Fruit fly (Drosophila melanogaster) whole organism, embryonic: ENCODE measurements around the gene REG.

ENCODE experiments used
- Adf1 ChIP-seq: fragments of 200-800 bp; sonication (Bioruptor generic); IDR thresholded peaks from 2 replicates; pipeline ENCODE4 v1.3.6; 2022; ENCODE audit warnings: missing biosample characterization, missing genetic modification characterization
- CG1024 ChIP-seq: fragments of 200-800 bp; sonication (Bioruptor generic); IDR thresholded peaks from 2 replicates; pipeline ENCODE4 v1.3.6; 2022; ENCODE audit warnings: missing biosample characterization, missing genetic modification characterization
- CG10267 ChIP-seq: fragments of 200-800 bp; sonication (Bioruptor generic); optimal IDR thresholded peaks from 2 replicates; lab custom pipeline; 2018; ENCODE audit warnings: missing biosample characterization, mild to moderate bottlenecking, missing genetic modification characterization, moderate library complexity
- CG10979 ChIP-seq: fragments of 200-800 bp; sonication (Bioruptor generic); optimal IDR thresholded peaks from 2 replicates; lab custom pipeline; 2018; ENCODE audit warnings: missing biosample characterization, mild to moderate bottlenecking, missing genetic modification characterization, moderate library complexity
- CG12299 ChIP-seq: fragments of 200-800 bp; sonication (Bioruptor generic); optimal IDR thresholded peaks from 2 replicates; lab custom pipeline; 2018; ENCODE audit warnings: missing biosample characterization, mild to moderate bottlenecking, missing genetic modification characterization
- CG12391 ChIP-seq: fragments of 200-800 bp; sonication (Bioruptor generic); optimal IDR thresholded peaks from 3 replicates; lab custom pipeline; 2018; ENCODE audit warnings: missing biosample characterization, mild to moderate bottlenecking, missing genetic modification characterization, moderate library complexity
- CG12769 ChIP-seq: fragments of 200-800 bp; sonication (Bioruptor generic); optimal IDR thresholded peaks from 2 replicates; lab custom pipeline; 2019; ENCODE audit warnings: missing biosample characterization, mild to moderate bottlenecking, missing genetic modification characterization, moderate library complexity
- CG13775 ChIP-seq: fragments of 200-800 bp; sonication (Bioruptor generic); optimal IDR thresholded peaks from 3 replicates; lab custom pipeline; 2017; ENCODE audit warnings: missing biosample characterization, mild to moderate bottlenecking, missing genetic modification characterization
- CG14441 ChIP-seq: fragments of 200-800 bp; sonication (Bioruptor generic); IDR thresholded peaks from 2 replicates; pipeline ENCODE4 v1.3.6; 2022; ENCODE audit warnings: missing biosample characterization, missing genetic modification characterization
- CG15601 ChIP-seq: fragments of 200-800 bp; sonication (Bioruptor generic); optimal IDR thresholded peaks from 3 replicates; lab custom pipeline; 2019; ENCODE audit warnings: missing biosample characterization, mild to moderate bottlenecking, missing genetic modification characterization, moderate library complexity
- CG17568 ChIP-seq: fragments of 200-800 bp; sonication (Bioruptor generic); optimal IDR thresholded peaks from 2 replicates; lab custom pipeline; 2018; ENCODE audit warnings: missing biosample characterization, mild to moderate bottlenecking, missing genetic modification characterization, moderate library complexity
- CG2129 ChIP-seq: fragments of 200-800 bp; sonication (Bioruptor generic); IDR thresholded peaks from 2 replicates; pipeline ENCODE4 v1.3.6; 2022; ENCODE audit warnings: missing biosample characterization, missing genetic modification characterization; ENCODE audit not compliant: partially characterized antibody
- CG4730 ChIP-seq: fragments of 200-800 bp; sonication (Bioruptor generic); IDR thresholded peaks from 2 replicates; pipeline ENCODE4 v1.3.6; 2022; ENCODE audit warnings: missing biosample characterization, missing genetic modification characterization
- CG4820 ChIP-seq: fragments of 200-800 bp; sonication (Bioruptor generic); optimal IDR thresholded peaks from 3 replicates; lab custom pipeline; 2016; ENCODE audit warnings: missing biosample characterization, missing genetic modification characterization
- CG4854 ChIP-seq: fragments of 200-800 bp; sonication (Bioruptor generic); optimal IDR thresholded peaks from 2 replicates; lab custom pipeline; 2016; ENCODE audit warnings: missing biosample characterization, missing genetic modification characterization, inconsistent platforms
- CG5245 ChIP-seq: fragments of 200-800 bp; sonication (Bioruptor generic); optimal IDR thresholded peaks from 3 replicates; lab custom pipeline; 2016; ENCODE audit warnings: missing biosample characterization, missing genetic modification characterization
- CG5953 ChIP-seq: fragments of 200-800 bp; sonication (Bioruptor generic); IDR thresholded peaks from 2 replicates; pipeline ENCODE4 v1.3.6; 2022; ENCODE audit warnings: missing biosample characterization, missing genetic modification characterization
- CG6689 ChIP-seq: fragments of 200-800 bp; sonication (Bioruptor generic); IDR thresholded peaks from 2 replicates; pipeline ENCODE4 v1.3.6; 2022; ENCODE audit warnings: missing biosample characterization, missing genetic modification characterization
- CG6854 ChIP-seq: fragments of 200-800 bp; sonication (Bioruptor generic); optimal IDR thresholded peaks from 3 replicates; lab custom pipeline; 2017; ENCODE audit warnings: missing biosample characterization, mild to moderate bottlenecking, missing genetic modification characterization
- CG7357 ChIP-seq: fragments of 200-800 bp; sonication (Bioruptor generic); IDR thresholded peaks from 3 replicates; pipeline ENCODE4 v1.3.6; 2022; ENCODE audit warnings: missing biosample characterization, missing genetic modification characterization
- CG8290 ChIP-seq, 3 experiments: fragments of 200-800 bp; sonication (Bioruptor generic); optimal IDR thresholded peaks; 2 replicates each; lab custom pipeline; 2016 to 2019; ENCODE audit warnings: missing biosample characterization in 3 of 3, missing genetic modification characterization in 3 of 3, mild to moderate bottlenecking in 2 of 3, moderate library complexity in 1 of 3
- CG8388 ChIP-seq: fragments of 200-800 bp; sonication (Bioruptor generic); optimal IDR thresholded peaks from 2 replicates; lab custom pipeline; 2019; ENCODE audit warnings: missing biosample characterization, mild to moderate bottlenecking, missing genetic modification characterization, moderate library complexity
- CrebB ChIP-seq: fragments of 200-800 bp; sonication (Bioruptor generic); optimal IDR thresholded peaks from 3 replicates; lab custom pipeline; 2018; ENCODE audit warnings: missing biosample characterization, mild to moderate bottlenecking, missing genetic modification characterization
- Doc2 ChIP-seq: fragments of 200-800 bp; sonication (Bioruptor generic); IDR thresholded peaks from 2 replicates; pipeline ENCODE4 v1.3.6; 2022; ENCODE audit warnings: missing biosample characterization, missing genetic modification characterization
- Dp ChIP-seq: fragments of 200-800 bp; sonication (Bioruptor generic); optimal IDR thresholded peaks from 2 replicates; lab custom pipeline; 2018; ENCODE audit warnings: missing biosample characterization, mild to moderate bottlenecking, missing genetic modification characterization, moderate library complexity
- ERR ChIP-seq: fragments of 200-800 bp; sonication (Bioruptor generic); optimal IDR thresholded peaks from 2 replicates; lab custom pipeline; 2016; ENCODE audit warnings: missing biosample characterization, missing genetic modification characterization
- HHEX ChIP-seq: fragments of 200-800 bp; sonication (Bioruptor generic); optimal IDR thresholded peaks from 3 replicates; lab custom pipeline; 2017; ENCODE audit warnings: missing biosample characterization, mild to moderate bottlenecking, missing genetic modification characterization, missing genetic modification reagents
- Jarid2 ChIP-seq: fragments of 200-800 bp; sonication (Bioruptor generic); optimal IDR thresholded peaks from 3 replicates; lab custom pipeline; 2017; ENCODE audit warnings: mild to moderate bottlenecking, missing biosample characterization, missing genetic modification reagents, missing genetic modification characterization
- Max ChIP-seq: fragments of 200-800 bp; sonication (Bioruptor generic); optimal IDR thresholded peaks from 2 replicates; lab custom pipeline; 2016; ENCODE audit warnings: missing biosample characterization, mild to moderate bottlenecking, missing genetic modification characterization
- Mrtf ChIP-seq: fragments of 200-800 bp; sonication (Bioruptor generic); IDR thresholded peaks from 3 replicates; pipeline ENCODE4 v1.3.6; 2022; ENCODE audit warnings: missing biosample characterization, missing genetic modification characterization
- PHDP ChIP-seq: fragments of 200-800 bp; sonication (Bioruptor generic); optimal IDR thresholded peaks from 3 replicates; lab custom pipeline; 2018; ENCODE audit warnings: missing biosample characterization, mild to moderate bottlenecking, missing genetic modification characterization, moderate library complexity
- Sry-δ ChIP-seq: fragments of 200-800 bp; sonication (Bioruptor generic); optimal IDR thresholded peaks from 2 replicates; lab custom pipeline; 2016; ENCODE audit warnings: missing biosample characterization, missing genetic modification characterization
- amos ChIP-seq: fragments of 200-800 bp; sonication (Bioruptor generic); IDR thresholded peaks from 2 replicates; pipeline ENCODE4 v1.3.6; 2022; ENCODE audit warnings: missing biosample characterization, missing genetic modification characterization; ENCODE audit not compliant: partially characterized antibody
- ap ChIP-seq: fragments of 200-800 bp; sonication (Bioruptor generic); IDR thresholded peaks from 2 replicates; pipeline ENCODE4 v1.3.6; 2022; ENCODE audit warnings: missing biosample characterization, missing genetic modification characterization
- bab2 ChIP-seq: fragments of 200-800 bp; sonication (Bioruptor generic); optimal IDR thresholded peaks from 2 replicates; lab custom pipeline; 2016; ENCODE audit warnings: missing biosample characterization, missing genetic modification characterization
- bcd ChIP-seq: fragments of 200-800 bp; sonication (Bioruptor generic); optimal IDR thresholded peaks from 2 replicates; lab custom pipeline; 2017; ENCODE audit warnings: missing biosample characterization, mild to moderate bottlenecking, missing genetic modification characterization
- bsh ChIP-seq, 2 experiments: fragments of 200-800 bp; sonication (Bioruptor generic); optimal IDR thresholded peaks; 2 replicates each; lab custom pipeline; 2017 to 2018; ENCODE audit warnings: mild to moderate bottlenecking in 2 of 2, missing biosample characterization in 2 of 2, missing genetic modification characterization in 2 of 2, moderate library complexity in 1 of 2
- crp ChIP-seq, 2 experiments: fragments of 200-800 bp; sonication (Bioruptor generic); optimal IDR thresholded peaks; 2 replicates in 1 of 2; 3 replicates in 1 of 2; lab custom pipeline; 2017; ENCODE audit warnings: missing biosample characterization in 2 of 2, missing genetic modification characterization in 2 of 2, mild to moderate bottlenecking in 1 of 2, moderate library complexity in 1 of 2
- dpn ChIP-seq, 2 experiments: fragments of 200-800 bp; sonication (Bioruptor generic); optimal IDR thresholded peaks; 3 replicates each; lab custom pipeline; 2016; ENCODE audit warnings: missing biosample characterization in 2 of 2, missing genetic modification characterization in 2 of 2
- ind ChIP-seq: fragments of 200-800 bp; sonication (Bioruptor generic); optimal IDR thresholded peaks from 3 replicates; lab custom pipeline; 2016; ENCODE audit warnings: missing biosample characterization, missing genetic modification characterization
- mam ChIP-seq: fragments of 200-800 bp; sonication (Bioruptor generic); optimal IDR thresholded peaks from 3 replicates; lab custom pipeline; 2016; ENCODE audit warnings: missing biosample characterization, missing genetic modification characterization
- onecut ChIP-seq: fragments of 200-800 bp; sonication (Bioruptor generic); IDR thresholded peaks from 2 replicates; pipeline ENCODE4 v1.3.6; 2022; ENCODE audit warnings: missing biosample characterization, missing genetic modification characterization
- org-1 ChIP-seq: fragments of 200-800 bp; sonication (Bioruptor generic); optimal IDR thresholded peaks from 2 replicates; lab custom pipeline; 2017; ENCODE audit warnings: missing biosample characterization, missing genetic modification characterization
- otp ChIP-seq: fragments of 200-800 bp; sonication (Bioruptor generic); IDR thresholded peaks from 3 replicates; pipeline ENCODE4, ENCODE4 v1.3.6; 2022; ENCODE audit warnings: missing biosample characterization, missing genetic modification characterization
- seq ChIP-seq: fragments of 200-800 bp; sonication (Bioruptor generic); IDR thresholded peaks from 2 replicates; pipeline ENCODE4 v1.3.6; 2022; ENCODE audit warnings: missing biosample characterization, missing genetic modification characterization
- sima ChIP-seq: fragments of 200-800 bp; sonication (Bioruptor generic); optimal IDR thresholded peaks from 2 replicates; lab custom pipeline; 2016; ENCODE audit warnings: missing biosample characterization, missing genetic modification characterization
- slbo ChIP-seq: fragments of 200-800 bp; sonication (Bioruptor generic); IDR thresholded peaks from 2 replicates; pipeline ENCODE4 v1.3.6; 2022; ENCODE audit warnings: missing biosample characterization, missing genetic modification characterization
- tna ChIP-seq: fragments of 200-800 bp; sonication (Bioruptor generic); IDR thresholded peaks from 2 replicates; pipeline ENCODE4 v1.3.6; 2022; ENCODE audit warnings: missing biosample characterization, missing genetic modification characterization; ENCODE audit not compliant: partially characterized antibody
- zfh1 ChIP-seq: fragments of 200-800 bp; sonication (Bioruptor generic); IDR thresholded peaks from 3 replicates; pipeline ENCODE4 v1.3.6; 2022; ENCODE audit warnings: missing biosample characterization, missing genetic modification characterization

Gene REG

DNA sequence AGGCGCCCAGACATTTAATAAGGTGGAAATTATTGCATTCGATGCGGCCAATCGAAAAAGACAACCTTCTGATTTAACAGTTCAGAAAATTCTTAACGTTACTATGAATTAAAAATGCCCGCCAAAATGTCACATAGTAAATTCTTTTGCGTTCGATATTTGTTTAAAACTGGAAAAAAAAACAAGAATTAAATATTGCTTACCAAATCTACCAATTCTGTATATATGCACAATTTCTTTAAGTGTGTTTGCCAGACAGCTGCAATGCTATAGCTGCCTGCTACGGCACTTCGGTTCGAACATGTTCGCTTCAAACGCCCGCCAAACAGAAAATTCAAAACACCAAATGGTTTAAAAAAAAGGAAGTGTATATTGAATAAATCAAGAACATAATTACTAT is 1.9 kb downstream of the REG start (continued):
- TF ChIP-seq ap (GFP tag; lab: Robert Waterston, UW) (peak; percentile 37), CG14441 (GFP tag; lab: Robert Waterston, UW) (peak; percentile 73), CG12391 (tag; lab: Kevin White, UChicago) (peak; percentile 66), CG10267 (tag; lab: Kevin White, UChicago) (peak; percentile 50), CG15601 (tag; lab: Kevin White, UChicago) (peak; percentile 33), CG13775 (GFP tag; lab: Kevin White, UChicago) (peak; percentile 57), HHEX (GFP tag; lab: Kevin White, UChicago) (peak; percentile 48), Mrtf (GFP tag; lab: Robert Waterston, UW) (peak; percentile 64; the same call in 2 of the 3 replicates), CG4820 (peak; percentile 51), CG12769 (tag; lab: Kevin White, UChicago) (peak; percentile 45), Adf1 (GFP tag; lab: Robert Waterston, UW) (0 out of 2 replicates have a peak, but pooled peaks have one; percentile 14), CG4730 (peak; percentile 47), tna (GFP tag; lab: Robert Waterston, UW) (no peak), ERR (peak; percentile 54), CG5245 (GFP tag; lab: Kevin White, UChicago) (peak; percentile 40), Dp (GFP tag; lab: Kevin White, UChicago) (peak; percentile 81), otp (GFP tag; lab: Robert Waterston, UW) (peak; percentile 69), CG1024 (GFP tag; lab: Robert Waterston, UW) (peak; percentile 46; the same call in 1 of the 2 replicates), org-1 (peak; percentile 14), mam (peak; percentile 65), crp (GFP tag; optimal IDR thresholded peaks at IDR 0.05; lab: Kevin White, UChicago) (peak in 1 of 2 experiments; percentile 18), CG8388 (GFP tag; lab: Kevin White, UChicago) (peak; percentile 58), PHDP (tag; lab: Kevin White, UChicago) (peak; percentile 74), Jarid2 (GFP tag; lab: Kevin White, UChicago) (peak; percentile 19), dpn (GFP tag; optimal IDR thresholded peaks at IDR 0.05; lab: Kevin White, UChicago) (peak; percentile 67 to 73), Sry-δ (GFP tag; lab: Kevin White, UChicago) (peak; percentile 43), CG12299 (tag; lab: Kevin White, UChicago) (peak; percentile 4), seq (GFP tag; lab: Robert Waterston, UW) (no peak; the same call in 1 of the 2 replicates), slbo (GFP tag; lab: Robert Waterston, UW) (peak; percentile 76), bsh (GFP tag; optimal IDR thresholded peaks at IDR 0.05; lab: Kevin White, UChicago) (peak in 1 of 2 experiments; percentile 75), CG2129 (no peak), onecut (0 out of 2 replicates have a peak, but pooled peaks have one; percentile 16), CG7357 (peak; percentile 35; the same call in 1 of the 3 replicates), CG6689 (GFP tag; lab: Robert Waterston, UW) (peak; percentile 69), CG6854 (GFP tag; lab: Kevin White, UChicago) (no peak), ind (GFP tag; lab: Kevin White, UChicago) (peak; percentile 61), Doc2 (GFP tag; lab: Robert Waterston, UW) (no peak), CG10979 (tag; lab: Kevin White, UChicago) (peak; percentile 62), CrebB (tag; lab: Kevin White, UChicago) (peak; percentile 1), bab2 (GFP tag; lab: Kevin White, UChicago) (peak; percentile 60), CG5953 (GFP tag; lab: Robert Waterston, UW) (peak; percentile 56), zfh1 (GFP tag; lab: Robert Waterston, UW) (peak; percentile 63; the same call in 1 of the 3 replicates), CG8290 (GFP tag; optimal IDR thresholded peaks at IDR 0.05; lab: Kevin White, UChicago) (peak; percentile 51), CG8290 (tag; optimal IDR thresholded peaks at IDR 0.05; lab: Kevin White, UChicago) (peak in 1 of 2 experiments; percentile 68), CG4854 (GFP tag; lab: Kevin White, UChicago) (peak; percentile 49), amos (GFP tag; lab: Robert Waterston, UW) (no peak), Max (peak; percentile 49), CG17568 (GFP tag; lab: Kevin White, UChicago) (peak; percentile 46), sima (peak; percentile 20), bcd (peak; percentile 56)
